Fruit fly (Drosophila melanogaster) S2 (cell line): ENCODE data around the gene Kap3.

Experiments used
- CG8478 ChIP-seq: fragments of >200 bp; optimal IDR thresholded peaks from 2 replicates; lab custom pipeline; 2018
- CTCF ChIP-seq, 2 experiments: fragments of >200 bp; optimal IDR thresholded peaks; 2 replicates each; lab custom pipeline; 2018

Kap3 gene

DNA sequence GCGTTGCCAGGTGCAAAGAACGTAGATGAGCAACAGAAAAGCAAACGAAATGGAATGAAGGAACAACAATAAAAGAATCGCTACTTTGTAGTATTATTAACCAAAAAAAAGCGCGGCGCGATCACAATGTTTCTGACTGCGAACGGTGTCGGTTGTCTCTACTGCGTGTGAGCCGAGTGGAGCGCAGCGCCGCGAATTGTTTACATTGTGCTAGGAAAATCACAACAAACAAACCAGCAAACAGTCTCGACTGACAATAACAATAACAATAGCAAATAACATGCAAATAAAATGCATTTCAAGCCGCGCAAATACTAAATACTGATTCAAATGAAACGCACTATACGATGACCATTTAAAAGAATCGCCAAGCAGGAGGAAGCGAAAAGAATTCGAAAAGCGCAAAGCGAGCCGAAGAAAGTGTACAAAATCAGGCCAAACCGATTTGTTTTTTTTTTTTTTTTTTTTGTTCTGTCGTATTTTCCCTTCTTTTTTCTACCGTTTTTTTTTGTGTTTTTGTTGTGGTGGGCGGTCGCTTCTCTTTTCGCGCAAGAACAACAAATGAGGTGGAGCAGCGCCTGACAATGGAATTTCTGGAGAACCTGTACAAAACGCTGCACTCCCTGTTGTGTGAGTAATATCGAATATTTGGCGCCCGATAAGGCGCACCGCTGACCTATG lies at the start of gene Kap3, which contains the start of gene CG34348:
TSS of gene Kap3 (minus strand) at position 217 of the 681 bp plus-strand sequence.
TSS of gene CG34348 (plus strand) at position 6 of the 681 bp plus-strand sequence.
- no peak for TF ChIP-seq CTCF (optimal IDR thresholded peaks at IDR 0.05; lab: Kevin White, UChicago)
- TF ChIP-seq CG8478 (lab: Kevin White, UChicago), result no peak

DNA sequence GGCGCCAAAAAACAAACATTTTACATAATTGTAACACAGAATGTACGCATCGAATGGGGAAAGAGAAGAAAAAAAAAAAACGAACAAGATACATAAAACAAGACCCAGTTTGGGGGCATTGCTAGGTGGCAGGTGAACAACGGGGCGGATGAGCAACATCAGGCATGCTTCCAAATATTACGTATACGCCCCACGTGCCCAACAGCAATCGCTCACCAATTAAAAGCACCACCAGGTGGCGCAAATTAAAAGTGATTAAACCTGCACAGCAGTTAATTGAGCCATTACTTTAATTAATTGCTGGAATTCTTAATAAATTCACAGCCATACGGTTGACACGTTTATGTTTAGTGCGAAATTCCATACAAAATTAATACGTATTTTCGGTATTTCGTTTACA lies 45.6 kb upstream of the Kap3 start:
- no peak for TF ChIP-seq CTCF (optimal IDR thresholded peaks at IDR 0.05; lab: Kevin White, UChicago)
- TF ChIP-seq CG8478 (lab: Kevin White, UChicago), result no peak

DNA sequence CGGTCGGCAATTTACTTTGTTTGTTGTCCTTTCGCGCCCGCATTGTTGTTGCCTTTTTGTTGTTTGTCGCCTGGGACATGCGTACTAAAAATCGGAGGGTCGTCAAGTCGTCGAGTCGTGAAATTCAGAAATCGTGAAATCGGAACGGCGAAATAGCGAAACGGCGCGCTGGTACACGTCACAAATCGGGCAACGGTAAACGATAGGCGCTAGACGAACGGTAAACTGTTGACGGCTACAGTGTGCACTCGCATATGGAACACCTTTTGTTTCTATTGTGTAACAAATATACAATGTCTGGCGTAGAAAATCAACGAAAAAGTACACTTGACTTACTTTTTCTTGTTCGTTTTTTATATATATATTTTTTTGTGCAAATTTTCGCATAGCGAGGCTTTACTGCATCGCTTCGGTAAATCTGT lies 44.1 kb upstream of the Kap3 start:
- TF ChIP-seq CTCF (optimal IDR thresholded peaks at IDR 0.05; lab: Kevin White, UChicago) (no peak), CG8478 (lab: Kevin White, UChicago) (no peak)

DNA sequence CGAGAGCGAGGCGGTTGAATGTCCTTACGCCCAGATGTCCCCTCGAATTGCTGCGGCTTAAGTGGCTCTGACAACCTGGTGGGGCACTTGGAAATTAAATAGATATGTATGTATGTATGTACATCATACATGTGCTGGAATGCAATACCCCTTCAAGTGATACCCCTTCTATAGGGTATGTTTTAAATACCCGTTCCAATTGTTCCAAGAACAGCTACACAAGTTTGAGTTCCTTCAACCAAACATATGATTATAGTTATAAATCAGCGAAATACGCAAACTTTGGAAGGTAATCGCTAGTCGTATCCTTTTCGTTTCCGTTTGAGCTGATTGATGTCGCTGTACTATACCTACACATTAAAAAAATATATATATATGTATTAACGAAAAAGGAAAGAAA lies 43.6 kb upstream of the Kap3 start:
- TF ChIP-seq CTCF (optimal IDR thresholded peaks at IDR 0.05; lab: Kevin White, UChicago), result no peak
- no peak for TF ChIP-seq CG8478 (lab: Kevin White, UChicago)

dm6 chrX:11382588-11382987 lies 42.7 kb upstream of the Kap3 start:
- TF ChIP-seq CG8478 (lab: Kevin White, UChicago) (no peak), CTCF (optimal IDR thresholded peaks at IDR 0.05; lab: Kevin White, UChicago) (no peak)

dm6 chrX:11379747-11380146 lies 39.9 kb upstream of the Kap3 start:
- TF ChIP-seq CTCF (optimal IDR thresholded peaks at IDR 0.05; lab: Kevin White, UChicago), result no peak
- TF ChIP-seq CG8478 (lab: Kevin White, UChicago), result no peak

DNA sequence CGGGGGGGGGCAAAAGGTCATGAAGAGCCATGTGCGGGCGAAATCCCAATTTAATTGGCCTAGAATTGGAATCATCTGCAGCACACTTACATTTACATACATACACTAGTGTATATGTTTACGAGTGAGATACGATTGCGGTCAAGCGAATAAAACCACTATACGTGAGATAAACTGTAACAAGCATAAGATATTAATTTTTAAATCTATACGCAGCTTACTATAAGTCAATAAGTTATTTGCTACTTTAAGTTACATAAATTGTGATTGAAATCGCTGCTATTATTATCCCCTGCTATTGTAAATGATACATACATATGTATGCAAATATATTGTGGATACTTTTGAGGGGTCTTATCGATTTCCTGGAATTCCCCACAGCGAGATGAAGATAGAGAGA lies 39.3 kb upstream of the Kap3 start:
- TF ChIP-seq CTCF (optimal IDR thresholded peaks at IDR 0.05; lab: Kevin White, UChicago), result no peak
- no peak for TF ChIP-seq CG8478 (lab: Kevin White, UChicago)

DNA sequence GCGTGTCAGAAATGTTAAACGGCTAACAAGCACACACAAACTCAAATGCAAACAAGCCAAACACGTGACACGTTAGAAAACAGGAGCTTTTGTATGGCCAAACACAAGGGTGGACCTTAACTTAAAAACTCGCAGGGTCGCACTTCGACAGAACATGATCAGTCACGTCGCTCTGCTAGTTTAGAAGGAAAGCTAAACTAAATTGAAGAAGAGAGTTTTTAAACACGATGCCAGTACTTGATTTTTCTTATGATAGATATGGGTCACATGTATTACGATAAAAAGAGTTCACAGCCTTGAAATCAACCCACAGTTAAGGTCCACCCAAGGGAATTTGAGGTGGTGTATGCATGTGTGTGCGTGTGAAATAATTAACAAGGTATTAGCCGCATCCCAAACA lies 38.5 kb upstream of the Kap3 start:
- TF ChIP-seq CG8478 (lab: Kevin White, UChicago) (no peak), CTCF (optimal IDR thresholded peaks at IDR 0.05; lab: Kevin White, UChicago) (no peak)

- TF ChIP-seq CG8478 (lab: Kevin White, UChicago) (no peak), CTCF (optimal IDR thresholded peaks at IDR 0.05; lab: Kevin White, UChicago) (no peak)
Measured at dm6 chrX:11374320-11374719, 34.4 kb upstream of the Kap3 start.

- TF ChIP-seq CG8478 (lab: Kevin White, UChicago), result no peak
- TF ChIP-seq CTCF (optimal IDR thresholded peaks at IDR 0.05; lab: Kevin White, UChicago), result no peak
Measured at dm6 chrX:11372764-11373712, 33.2 kb upstream of the Kap3 start.

DNA sequence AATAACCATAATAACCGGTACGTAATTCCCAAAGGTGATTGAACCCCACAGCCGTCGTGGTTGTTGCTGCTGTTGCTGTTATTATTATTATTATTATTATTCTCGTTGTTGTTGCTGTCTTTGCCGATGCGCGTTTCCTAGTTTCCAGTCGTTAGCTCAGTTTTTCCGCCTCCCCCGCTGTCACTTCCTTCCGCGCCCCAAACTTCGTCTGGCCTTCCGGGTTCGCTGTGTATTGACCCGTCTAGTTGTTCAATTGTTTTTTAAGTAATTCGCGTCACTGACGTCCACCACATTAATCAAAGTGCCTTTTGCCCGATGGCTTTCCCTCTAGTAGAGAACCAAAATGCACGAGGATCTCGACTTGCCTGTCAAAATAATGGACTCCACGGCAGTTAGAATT lies 31.7 kb upstream of the Kap3 start:
- TF ChIP-seq CTCF (optimal IDR thresholded peaks at IDR 0.05; lab: Kevin White, UChicago) (no peak), CG8478 (lab: Kevin White, UChicago) (no peak)

DNA sequence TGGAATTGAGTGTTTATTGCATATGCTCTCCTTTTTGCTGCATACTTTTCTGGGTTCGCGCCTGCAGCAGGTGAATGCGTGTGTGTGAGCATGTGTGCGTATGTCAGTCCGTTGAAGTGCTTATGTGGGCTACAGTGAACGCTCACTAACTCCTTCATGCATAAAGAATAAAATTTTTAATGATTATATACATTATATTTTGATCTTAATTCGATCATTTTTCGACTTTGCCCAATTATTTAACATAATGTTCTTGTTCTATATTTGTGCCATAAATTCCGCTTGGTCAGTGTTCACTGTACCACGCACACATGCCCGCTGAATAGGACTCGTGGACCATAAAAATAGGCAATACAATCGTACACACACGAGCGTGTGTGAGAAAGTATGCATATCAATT lies 30.9 kb upstream of the Kap3 start:
- no peak for TF ChIP-seq CTCF (optimal IDR thresholded peaks at IDR 0.05; lab: Kevin White, UChicago)
- no peak for TF ChIP-seq CG8478 (lab: Kevin White, UChicago)

DNA sequence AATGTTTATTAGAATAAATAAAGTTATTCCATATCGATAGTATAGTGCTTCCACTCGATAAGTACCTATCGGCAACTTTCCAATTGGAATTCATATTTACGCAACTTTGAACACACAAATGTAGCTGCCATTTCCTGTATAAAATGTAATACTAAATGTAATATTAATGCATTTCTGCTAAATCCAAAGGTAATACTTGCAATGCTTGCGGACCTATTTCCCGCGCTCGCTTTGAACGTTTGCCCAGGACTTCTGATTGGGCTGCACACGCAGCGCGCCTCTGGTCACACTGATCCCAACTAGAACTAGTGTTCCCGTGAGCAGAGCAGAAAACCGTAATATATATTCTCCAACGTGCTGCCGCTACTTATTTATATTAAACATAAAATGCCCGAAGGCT lies 29.5 kb upstream of the Kap3 start, which contains the start of gene dlg1:
TSS of gene dlg1 (plus strand) at position 292 of the 400 bp plus-strand sequence.
- TF ChIP-seq CG8478 (lab: Kevin White, UChicago), result no peak
- TF ChIP-seq CTCF (optimal IDR thresholded peaks at IDR 0.05; lab: Kevin White, UChicago), result no peak

DNA sequence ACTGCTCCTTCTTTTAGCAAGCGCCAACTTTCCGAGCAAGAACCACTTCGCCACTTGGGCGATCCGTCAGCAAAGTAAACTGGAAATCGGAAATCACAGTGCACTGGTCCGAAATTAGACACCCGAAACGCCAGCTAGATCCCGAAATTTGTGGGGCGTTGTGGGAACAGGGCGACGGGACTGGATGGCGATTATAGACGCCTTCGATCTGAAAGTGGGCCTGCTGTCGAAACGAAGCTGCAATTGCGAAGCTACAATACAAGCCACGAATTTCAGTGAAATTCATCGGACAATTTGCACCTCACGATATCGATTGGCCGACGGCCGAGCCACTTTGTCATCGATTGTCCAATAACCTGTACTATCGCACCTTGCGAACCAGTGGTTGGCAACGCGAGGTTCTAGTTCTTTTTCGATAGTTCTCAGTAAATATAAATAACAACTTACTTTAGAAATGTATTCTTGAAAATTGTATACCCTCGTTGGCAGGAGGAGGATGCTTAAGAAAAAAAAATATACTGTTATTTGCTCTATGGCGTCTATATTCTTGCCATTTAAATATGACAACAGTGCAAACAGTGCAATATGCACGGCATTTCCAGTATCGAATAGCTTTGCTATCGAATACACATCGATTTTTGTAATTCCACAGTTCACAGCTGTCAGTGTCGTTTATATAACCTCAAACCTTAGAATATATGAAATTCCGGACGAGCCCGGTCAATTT lies 28.1 kb upstream of the Kap3 start, which contains the start of the genes hop and Tim8:
TSS of gene hop (minus strand) at position 316 of the 727 bp plus-strand sequence.
TSS of gene Tim8 (plus strand) at position 663 of the 727 bp plus-strand sequence.
- TF ChIP-seq CTCF (optimal IDR thresholded peaks at IDR 0.05; lab: Kevin White, UChicago) (no peak), CG8478 (lab: Kevin White, UChicago) (no peak)
